Worm (Caenorhabditis elegans) whole organism, L1 larva: Measurements from ENCODE around the gene K08B12.1.
A peak's percentile ranks its signal among the peaks of the same experiment; 100 is the strongest.

Experiments used
- C34B4.2 ChIP-seq: sonication (generic microtip); optimal IDR thresholded peaks from 2 replicates; lab custom pipeline; 2017; ENCODE audit warnings: mild to moderate bottlenecking, missing genetic modification characterization, missing compliant biosample characterization
- F16B12.6 ChIP-seq: fragments of 150-350 bp; optimal IDR thresholded peaks from 2 replicates; lab custom pipeline; 2014; ENCODE audit warnings: missing biosample characterization, missing genetic modification characterization
- Y116A8C.19 ChIP-seq: sonication (generic microtip); optimal IDR thresholded peaks from 2 replicates; lab custom pipeline; 2016; ENCODE audit warnings: missing compliant biosample characterization, missing genetic modification characterization, borderline replicate concordance
- aha-1 ChIP-seq: fragments of 150-350 bp; optimal IDR thresholded peaks from 2 replicates; lab custom pipeline; 2014; ENCODE audit warnings: missing biosample characterization, missing genetic modification characterization
- aly-2 ChIP-seq: fragments of 150-350 bp; optimal IDR thresholded peaks from 2 replicates; lab custom pipeline; 2014; ENCODE audit warnings: missing biosample characterization, missing genetic modification characterization
- ama-1 ChIP-seq: fragments of 150-350 bp; optimal IDR thresholded peaks from 2 replicates; lab custom pipeline; 2014
- ceh-63 ChIP-seq: fragments of 200-800 bp; sonication (Bioruptor generic); optimal IDR thresholded peaks from 2 replicates; lab custom pipeline; 2018; ENCODE audit warnings: mild to moderate bottlenecking, missing genetic modification characterization, missing compliant biosample characterization
- ceh-8 ChIP-seq: fragments of 200-800 bp; sonication (Bioruptor generic); optimal IDR thresholded peaks from 2 replicates; lab custom pipeline; 2018; ENCODE audit warnings: mild to moderate bottlenecking, missing genetic modification characterization, moderate library complexity, missing compliant biosample characterization
- ceh-82 ChIP-seq, 3 experiments: fragments of 150-350 bp in 1 of 3; sonication (generic microtip) in 2 of 3; optimal IDR thresholded peaks; 2 replicates each; lab custom pipeline; 2014 to 2017; ENCODE audit warnings: missing biosample characterization in 3 of 3, missing genetic modification characterization in 3 of 3
- ceh-88 ChIP-seq: fragments of 200-800 bp; sonication (Bioruptor generic); IDR thresholded peaks from 2 replicates; pipeline ENCODE4 v1.3.6; 2022; ENCODE audit warnings: missing genetic modification characterization, missing compliant biosample characterization
- ceh-90 ChIP-seq: sonication (generic microtip); optimal IDR thresholded peaks from 2 replicates; lab custom pipeline; 2016; ENCODE audit warnings: missing genetic modification characterization, missing compliant biosample characterization
- ces-1 ChIP-seq: fragments of 150-350 bp; optimal IDR thresholded peaks from 2 replicates; lab custom pipeline; 2014; ENCODE audit warnings: missing biosample characterization, missing genetic modification reagents, missing genetic modification characterization
- dpl-1 ChIP-seq, 3 experiments: fragments of 150-350 bp in 2 of 3; sonication (generic microtip) in 1 of 3; optimal IDR thresholded peaks; 2 replicates each; lab custom pipeline; 2014 to 2017; ENCODE audit warnings: missing biosample characterization in 3 of 3, missing genetic modification characterization in 3 of 3, missing genetic modification reagents in 3 of 3
- dsc-1 ChIP-seq: sonication (generic microtip); optimal IDR thresholded peaks from 2 replicates; lab custom pipeline; 2016; ENCODE audit warnings: mild to moderate bottlenecking, missing genetic modification characterization, missing compliant biosample characterization
- efl-1 ChIP-seq, 4 experiments: fragments of 150-350 bp; optimal IDR thresholded peaks in 3 of 4; peaks in 1 of 4; 1 replicate in 1 of 4; 2 replicates in 3 of 4; lab custom pipeline; 2014; ENCODE audit warnings: missing biosample characterization in 2 of 4, missing genetic modification characterization in 2 of 4, missing genetic modification reagents in 2 of 4
- elt-3 ChIP-seq, 6 experiments: fragments of 150-350 bp in 1 of 6; sonication (generic microtip); optimal IDR thresholded peaks; 2 replicates each; lab custom pipeline; 2017 to 2018; ENCODE audit warnings: missing biosample characterization in 6 of 6, missing genetic modification characterization in 6 of 6, inconsistent platforms in 1 of 6
- ets-5 ChIP-seq: fragments of 200-800 bp; sonication (Bioruptor generic); IDR thresholded peaks from 2 replicates; pipeline ENCODE4 v1.3.6; 2022; ENCODE audit warnings: missing genetic modification characterization, missing compliant biosample characterization
- fkh-4 ChIP-seq: sonication (generic microtip); optimal IDR thresholded peaks from 2 replicates; lab custom pipeline; 2016; ENCODE audit warnings: missing compliant biosample characterization, missing genetic modification characterization, borderline replicate concordance
- fkh-8 ChIP-seq: sonication (generic microtip); optimal IDR thresholded peaks from 2 replicates; lab custom pipeline; 2016; ENCODE audit warnings: mild to moderate bottlenecking, missing genetic modification characterization, missing compliant biosample characterization
- hlh-4 ChIP-seq: sonication (generic microtip); optimal IDR thresholded peaks from 2 replicates; lab custom pipeline; 2016; ENCODE audit warnings: mild to moderate bottlenecking, missing genetic modification characterization, missing compliant biosample characterization
- irx-1 ChIP-seq: sonication (generic microtip); optimal IDR thresholded peaks from 2 replicates; lab custom pipeline; 2016; ENCODE audit warnings: missing genetic modification characterization, missing compliant biosample characterization
- lin-13 ChIP-seq: fragments of 150-350 bp; optimal IDR thresholded peaks from 2 replicates; lab custom pipeline; 2014; ENCODE audit warnings: missing biosample characterization, missing genetic modification reagents, missing genetic modification characterization
- lin-14 ChIP-seq: fragments of 200-800 bp; sonication (Bioruptor generic); optimal IDR thresholded peaks from 2 replicates; lab custom pipeline; 2018; ENCODE audit warnings: mild to moderate bottlenecking, missing genetic modification characterization, moderate library complexity, missing compliant biosample characterization
- lin-15B ChIP-seq: fragments of 150-350 bp; sonication (generic microtip); optimal IDR thresholded peaks from 3 replicates; lab custom pipeline; 2014; ENCODE audit warnings: missing biosample characterization, missing genetic modification characterization
- lin-35 ChIP-seq, 2 experiments: fragments of 150-350 bp; optimal IDR thresholded peaks; 2 replicates each; lab custom pipeline; 2014; ENCODE audit warnings: missing biosample characterization in 2 of 2, missing genetic modification characterization in 2 of 2, missing genetic modification reagents in 2 of 2
- lir-3 ChIP-seq: sonication (generic microtip); optimal IDR thresholded peaks from 2 replicates; lab custom pipeline; 2016; ENCODE audit warnings: mild to moderate bottlenecking, missing genetic modification characterization, moderate library complexity, missing compliant biosample characterization; ENCODE audit not compliant: poor library complexity
- lsy-2 ChIP-seq, 2 experiments: fragments of 150-350 bp; optimal IDR thresholded peaks; 2 replicates each; lab custom pipeline; 2014; ENCODE audit warnings: missing biosample characterization in 2 of 2, missing genetic modification characterization in 2 of 2
- mdl-1 ChIP-seq, 2 experiments: fragments of 150-350 bp; optimal IDR thresholded peaks; 2 replicates each; lab custom pipeline; 2014 to 2017; ENCODE audit warnings: missing biosample characterization in 2 of 2, missing genetic modification characterization in 2 of 2, inconsistent platforms in 1 of 2
- mef-2 ChIP-seq: fragments of 150-350 bp; optimal IDR thresholded peaks from 2 replicates; lab custom pipeline; 2014; ENCODE audit warnings: missing biosample characterization, missing genetic modification characterization
- nhr-19 ChIP-seq: fragments of 200-800 bp; sonication (Bioruptor generic); conservative IDR thresholded peaks from 2 replicates; pipeline ENCODE4 v1.3.6; 2022; ENCODE audit warnings: missing genetic modification characterization, missing compliant biosample characterization
- nhr-28 ChIP-seq: fragments of 150-350 bp; optimal IDR thresholded peaks from 2 replicates; lab custom pipeline; 2014; ENCODE audit warnings: missing biosample characterization, missing genetic modification characterization
- nhr-47 ChIP-seq: sonication (generic microtip); optimal IDR thresholded peaks from 2 replicates; lab custom pipeline; 2016; ENCODE audit warnings: mild to moderate bottlenecking, missing genetic modification characterization, moderate library complexity, missing compliant biosample characterization
- nhr-76 ChIP-seq: sonication (generic microtip); optimal IDR thresholded peaks from 2 replicates; lab custom pipeline; 2017; ENCODE audit warnings: missing biosample characterization, missing genetic modification characterization
- nhr-77 ChIP-seq: fragments of 150-350 bp; optimal IDR thresholded peaks from 2 replicates; lab custom pipeline; 2014; ENCODE audit warnings: missing biosample characterization, missing genetic modification characterization
- nhr-90 ChIP-seq: sonication (generic microtip); optimal IDR thresholded peaks from 2 replicates; lab custom pipeline; 2016; ENCODE audit warnings: mild to moderate bottlenecking, missing genetic modification characterization, missing compliant biosample characterization; ENCODE audit not compliant: poor library complexity
- pag-3 ChIP-seq: sonication (generic microtip); optimal IDR thresholded peaks from 2 replicates; lab custom pipeline; 2017; ENCODE audit warnings: missing genetic modification characterization, mild to moderate bottlenecking, missing compliant biosample characterization, antibody characterized with exemption, borderline replicate concordance; ENCODE audit not compliant: insufficient read depth
- rnt-1 ChIP-seq: sonication (generic microtip); optimal IDR thresholded peaks from 2 replicates; lab custom pipeline; 2016; ENCODE audit warnings: mild to moderate bottlenecking, missing genetic modification characterization, moderate library complexity, missing compliant biosample characterization
- skn-1 ChIP-seq: fragments of 150-350 bp; optimal IDR thresholded peaks from 2 replicates; lab custom pipeline; 2014; ENCODE audit warnings: missing biosample characterization, missing genetic modification characterization
- snpc-4 ChIP-seq: fragments of 150-350 bp; optimal IDR thresholded peaks from 2 replicates; lab custom pipeline; 2014; ENCODE audit warnings: missing biosample characterization, missing genetic modification characterization
- snu-23 ChIP-seq: sonication (generic microtip); optimal IDR thresholded peaks from 2 replicates; lab custom pipeline; 2016; ENCODE audit warnings: missing genetic modification characterization, missing compliant biosample characterization
- sox-4 ChIP-seq: sonication (generic microtip); optimal IDR thresholded peaks from 2 replicates; lab custom pipeline; 2016; ENCODE audit warnings: missing genetic modification characterization, missing compliant biosample characterization
- sup-37 ChIP-seq: fragments of 200-800 bp; sonication (Bioruptor generic); optimal IDR thresholded peaks from 2 replicates; lab custom pipeline; 2018; ENCODE audit warnings: mild to moderate bottlenecking, missing genetic modification characterization, missing compliant biosample characterization
- swsn-7 ChIP-seq: sonication (generic microtip); optimal IDR thresholded peaks from 2 replicates; lab custom pipeline; 2016; ENCODE audit warnings: missing genetic modification characterization, missing compliant biosample characterization
- tbx-2 ChIP-seq: sonication (generic microtip); optimal IDR thresholded peaks from 2 replicates; lab custom pipeline; 2016; ENCODE audit warnings: missing genetic modification characterization, missing compliant biosample characterization
- tlp-1 ChIP-seq: fragments of 150-350 bp; optimal IDR thresholded peaks from 2 replicates; lab custom pipeline; 2014; ENCODE audit warnings: missing biosample characterization, missing genetic modification characterization
- unc-30 ChIP-seq: sonication (generic microtip); optimal IDR thresholded peaks from 2 replicates; lab custom pipeline; 2017; ENCODE audit warnings: missing biosample characterization, missing genetic modification characterization
- unc-62 ChIP-seq: fragments of 150-350 bp; optimal IDR thresholded peaks from 2 replicates; lab custom pipeline; 2014; ENCODE audit warnings: missing biosample characterization, missing genetic modification reagents, missing genetic modification characterization
- vab-15 ChIP-seq: sonication (generic microtip); optimal IDR thresholded peaks from 2 replicates; lab custom pipeline; 2017; ENCODE audit warnings: missing genotype, mild to moderate bottlenecking, missing genetic modification characterization, missing compliant biosample characterization
- zag-1 ChIP-seq: fragments of 150-350 bp; optimal IDR thresholded peaks from 2 replicates; lab custom pipeline; 2014; ENCODE audit warnings: missing biosample characterization, missing genetic modification characterization
- zip-4 ChIP-seq: fragments of 200-800 bp; sonication (Bioruptor generic); optimal IDR thresholded peaks from 2 replicates; lab custom pipeline; 2018; ENCODE audit warnings: mild to moderate bottlenecking, missing genetic modification characterization, moderate library complexity, missing compliant biosample characterization
- ztf-11 ChIP-seq, 2 experiments: sonication (generic microtip); optimal IDR thresholded peaks; 2 replicates each; lab custom pipeline; 2016 to 2017; ENCODE audit warnings: missing genetic modification characterization in 2 of 2, missing biosample characterization in 1 of 2, missing compliant biosample characterization in 1 of 2
- ztf-4 ChIP-seq: fragments of 150-350 bp; optimal IDR thresholded peaks from 2 replicates; lab custom pipeline; 2014; ENCODE audit warnings: missing biosample characterization, missing genetic modification characterization

The K08B12.1 gene

ce11 chrV:6228400-6228895 lies 30.7 kb upstream of the K08B12.1 start (continued):
- TF ChIP-seq pag-3 (peak; percentile 66), nhr-28 (tag; lab: Kevin White, UChicago) (no peak), ceh-88 (GFP tag; lab: Robert Waterston, UW) (0 out of 2 replicates have a peak, but pooled peaks have one; percentile 26), dsc-1 (no peak), vab-15 (tag; lab: Kevin White, UChicago) (no peak), nhr-19 (GFP tag; lab: Robert Waterston, UW) (peak; percentile 36), lir-3 (tag; lab: Kevin White, UChicago) (no peak), lin-35 (GFP tag; optimal IDR thresholded peaks at IDR 0.05; lab: Kevin White, UChicago) (peak in 1 of 2 experiments; percentile 27), ztf-4 (tag; lab: Kevin White, UChicago) (no peak), swsn-7 (peak; percentile 36), ceh-82 (tag; optimal IDR thresholded peaks at IDR 0.05; lab: Kevin White, UChicago) (peak in 1 of 3 experiments; percentile 31), fkh-4 (no peak), skn-1 (tag; lab: Kevin White, UChicago) (peak; percentile 36), sox-4 (no peak), snu-23 (GFP tag; lab: Kevin White, UChicago) (peak; percentile 61), lsy-2 (tag; optimal IDR thresholded peaks at IDR 0.05; lab: Kevin White, UChicago) (peak; percentile 32 to 65), ces-1 (GFP tag; lab: Kevin White, UChicago) (no peak), hlh-4 (tag; lab: Kevin White, UChicago) (no peak), dpl-1 (GFP tag; optimal IDR thresholded peaks at IDR 0.05; lab: Kevin White, UChicago) (peak in 2 of 3 experiments; percentile 5), nhr-77 (tag; lab: Kevin White, UChicago) (no peak), nhr-90 (tag; lab: Kevin White, UChicago) (peak; percentile 11), lin-13 (GFP tag; lab: Kevin White, UChicago) (no peak), mdl-1 (tag; optimal IDR thresholded peaks at IDR 0.05; lab: Kevin White, UChicago) (no peak), nhr-76 (tag; lab: Kevin White, UChicago) (no peak), tlp-1 (tag; lab: Kevin White, UChicago) (no peak), ceh-8 (GFP tag; lab: Kevin White, UChicago) (no peak), ceh-90 (tag; lab: Kevin White, UChicago) (no peak), efl-1 (optimal IDR thresholded peaks at IDR 0.05; lab: Kevin White, UChicago) (peak in 1 of 2 experiments; percentile 7), efl-1 (GFP tag; optimal IDR thresholded peaks at IDR 0.05 in 1 of 2; lab: Kevin White, UChicago) (peak; percentile 14 to 93), unc-30 (tag; lab: Kevin White, UChicago) (no peak), tbx-2 (tag; lab: Kevin White, UChicago) (peak; percentile 67), F16B12.6 (tag; lab: Kevin White, UChicago) (no peak), zag-1 (peak; percentile 33), elt-3 (tag; optimal IDR thresholded peaks at IDR 0.05; lab: Kevin White, UChicago) (peak in 2 of 6 experiments; percentile 11 to 46), ztf-11 (tag; optimal IDR thresholded peaks at IDR 0.05; lab: Kevin White, UChicago) (peak in 1 of 2 experiments; percentile 61), lin-14 (peak; percentile 77), unc-62 (GFP tag; lab: Kevin White, UChicago) (no peak), sup-37 (no peak), lin-15B (tag; lab: Kevin White, UChicago) (no peak), rnt-1 (tag; lab: Kevin White, UChicago) (peak; percentile 36), C34B4.2 (tag; lab: Kevin White, UChicago) (no peak), fkh-8 (tag; lab: Kevin White, UChicago) (no peak), Y116A8C.19 (tag; lab: Kevin White, UChicago) (no peak), zip-4 (no peak), snpc-4 (tag; lab: Kevin White, UChicago) (no peak), nhr-47 (peak; percentile 16), irx-1 (no peak), ama-1 (lab: Kevin White, UChicago) (peak; percentile 88), ets-5 (no peak), ceh-63 (GFP tag; lab: Kevin White, UChicago) (no peak), aly-2 (tag; lab: Kevin White, UChicago) (no peak), aha-1 (tag; lab: Kevin White, UChicago) (no peak), mef-2 (no peak)
